Fruit fly (Drosophila melanogaster) Kc167 (cell line): ENCODE measurements around the gene CG33281.

Experiments used
- Myc ChIP-seq: fragments of >200 bp; optimal IDR thresholded peaks from 2 replicates; lab custom pipeline; 2017; ENCODE audit warnings: missing external identifiers
- Sin3A ChIP-seq: fragments of >200 bp; optimal IDR thresholded peaks from 2 replicates; lab custom pipeline; 2018; ENCODE audit warnings: missing external identifiers
- h ChIP-seq: fragments of >200 bp; optimal IDR thresholded peaks from 3 replicates; lab custom pipeline; 2018; ENCODE audit warnings: missing external identifiers
- insv ChIP-seq: fragments of >200 bp; optimal IDR thresholded peaks from 3 replicates; lab custom pipeline; 2018; ENCODE audit warnings: missing external identifiers
- psq ChIP-seq: fragments of >200 bp; optimal IDR thresholded peaks from 2 replicates; lab custom pipeline; 2017; ENCODE audit warnings: missing external identifiers
- ttk ChIP-seq: sonication (Bioruptor generic); optimal IDR thresholded peaks from 2 replicates; lab custom pipeline; 2017; ENCODE audit warnings: missing external identifiers

dm6 chr2L:3338566-3339215 lies 14.7 kb downstream of the CG33281 start:
- TF ChIP-seq h (lab: Kevin White, UChicago) (no peak), Sin3A (lab: Kevin White, UChicago) (no peak), ttk (lab: Kevin White, UChicago) (no peak), Myc (lab: Kevin White, UChicago) (no peak), psq (no peak), insv (no peak)
